Worm (Caenorhabditis elegans) whole organism, early embryonic: Measurements from ENCODE around the gene Y38H6C.20.
"Not testable (repeated sequence)": the region's sequence is repeated elsewhere in the genome, so short reads cannot be mapped to it uniquely, and the experiment has no call there.

ENCODE experiments used
- ama-1 ChIP-seq: fragments of 150-350 bp; optimal IDR thresholded peaks from 2 replicates; lab custom pipeline; 2014
- ceh-13 ChIP-seq: fragments of 200-800 bp; sonication (Bioruptor generic); optimal IDR thresholded peaks from 2 replicates; lab custom pipeline; 2018; ENCODE audit warnings: mild to moderate bottlenecking, missing genetic modification characterization, missing compliant biosample characterization
- ets-7 ChIP-seq: sonication (generic microtip); optimal IDR thresholded peaks from 2 replicates; lab custom pipeline; 2016; ENCODE audit warnings: missing genotype, missing genetic modification characterization, missing compliant biosample characterization
- flt-1 ChIP-seq: fragments of 200-800 bp; sonication (Bioruptor generic); IDR thresholded peaks from 2 replicates; pipeline ENCODE4 v1.3.6; 2022; ENCODE audit warnings: missing genetic modification characterization, missing compliant biosample characterization
- hmg-4 ChIP-seq: fragments of 200-800 bp; sonication (Bioruptor generic); optimal IDR thresholded peaks from 2 replicates; lab custom pipeline; 2018; ENCODE audit warnings: mild to moderate bottlenecking, missing genetic modification characterization, missing compliant biosample characterization
- pes-1 ChIP-seq: fragments of 200-800 bp; sonication (Bioruptor generic); IDR thresholded peaks from 2 replicates; pipeline ENCODE4 v1.3.6; 2022; ENCODE audit warnings: missing genetic modification reagents, missing genetic modification characterization, missing compliant biosample characterization
- scrt-1 ChIP-seq: fragments of 200-800 bp; sonication (Bioruptor generic); IDR thresholded peaks from 2 replicates; pipeline ENCODE4 v1.3.6; 2022; ENCODE audit warnings: missing genetic modification characterization, missing compliant biosample characterization
- tra-4 ChIP-seq: sonication (generic microtip); optimal IDR thresholded peaks from 2 replicates; lab custom pipeline; 2017; ENCODE audit warnings: missing genetic modification characterization, missing compliant biosample characterization

ce11 chrV:20568995-20569394, 18.0 kb upstream of the Y38H6C.20 start, which contains the start of gene F26F2.4:
- not testable (repeated sequence) for TF ChIP-seq ets-7 (tag; lab: Kevin White, UChicago); ama-1; tra-4 (tag; lab: Kevin White, UChicago); pes-1 (GFP tag; lab: Robert Waterston, UW); hmg-4 (GFP tag; lab: Kevin White, UChicago); ceh-13 (GFP tag; lab: Kevin White, UChicago); scrt-1 (GFP tag; lab: Robert Waterston, UW); flt-1 (GFP tag; lab: Robert Waterston, UW)
